Fruit fly (Drosophila melanogaster) whole organism, embryonic: ENCODE measurements around the gene CG3014.

ENCODE experiments used
- Atf-2 ChIP-seq: fragments of 200-800 bp; sonication (Bioruptor generic); optimal IDR thresholded peaks from 2 replicates; lab custom pipeline; 2016; ENCODE audit warnings: missing biosample characterization, missing genetic modification characterization
- Atf6 ChIP-seq: fragments of 200-800 bp; sonication (Bioruptor generic); IDR thresholded peaks from 2 replicates; pipeline ENCODE4 v1.3.6; 2022; ENCODE audit warnings: missing biosample characterization, missing genetic modification characterization
- Awh ChIP-seq: fragments of 200-800 bp; sonication (Bioruptor generic); IDR thresholded peaks from 2 replicates; pipeline ENCODE4, ENCODE4 v1.3.6; 2022; ENCODE audit warnings: missing biosample characterization, missing genetic modification characterization
- CG10274 ChIP-seq: fragments of 200-800 bp; sonication (Bioruptor generic); optimal IDR thresholded peaks from 3 replicates; lab custom pipeline; 2017; ENCODE audit warnings: missing biosample characterization, mild to moderate bottlenecking, missing genetic modification characterization
- CG12236 ChIP-seq: fragments of 200-800 bp; sonication (Bioruptor generic); optimal IDR thresholded peaks from 2 replicates; lab custom pipeline; 2016; ENCODE audit warnings: missing biosample characterization, missing genetic modification characterization
- CG12769 ChIP-seq: fragments of 200-800 bp; sonication (Bioruptor generic); optimal IDR thresholded peaks from 2 replicates; lab custom pipeline; 2019; ENCODE audit warnings: missing biosample characterization, mild to moderate bottlenecking, missing genetic modification characterization, moderate library complexity
- CG14014 ChIP-seq: fragments of 200-800 bp; sonication (Bioruptor generic); IDR thresholded peaks from 2 replicates; pipeline ENCODE4 v1.3.6; 2022; ENCODE audit warnings: missing biosample characterization, missing genetic modification characterization
- CG1529 ChIP-seq: fragments of 200-800 bp; sonication (Bioruptor generic); optimal IDR thresholded peaks from 3 replicates; lab custom pipeline; 2018; ENCODE audit warnings: missing biosample characterization, missing genetic modification characterization
- CG15601 ChIP-seq: fragments of 200-800 bp; sonication (Bioruptor generic); optimal IDR thresholded peaks from 3 replicates; lab custom pipeline; 2019; ENCODE audit warnings: missing biosample characterization, mild to moderate bottlenecking, missing genetic modification characterization, moderate library complexity
- CG16813 ChIP-seq: fragments of 200-800 bp; sonication (Bioruptor generic); IDR thresholded peaks from 3 replicates; pipeline ENCODE4 v1.3.6; 2022; ENCODE audit warnings: missing biosample characterization, missing genetic modification characterization; ENCODE audit not compliant: partially characterized antibody
- CG17385 ChIP-seq: fragments of 200-800 bp; sonication (Bioruptor generic); optimal IDR thresholded peaks from 3 replicates; lab custom pipeline; 2018; ENCODE audit warnings: missing biosample characterization, mild to moderate bottlenecking, missing genetic modification characterization
- CG1792 ChIP-seq: fragments of 200-800 bp; sonication (Bioruptor generic); optimal IDR thresholded peaks from 2 replicates; lab custom pipeline; 2016; ENCODE audit warnings: missing biosample characterization, missing genetic modification characterization
- CG1832 ChIP-seq: fragments of 200-800 bp; sonication (Bioruptor generic); optimal IDR thresholded peaks from 2 replicates; lab custom pipeline; 2017; ENCODE audit warnings: missing biosample characterization, mild to moderate bottlenecking, missing genetic modification characterization, inconsistent platforms
- CG32767 ChIP-seq: fragments of 200-800 bp; sonication (Bioruptor generic); IDR thresholded peaks from 2 replicates; pipeline ENCODE4 v1.3.6; 2022; ENCODE audit warnings: missing biosample characterization, missing genetic modification characterization
- CG3281 ChIP-seq: fragments of 200-800 bp; sonication (Bioruptor generic); optimal IDR thresholded peaks from 3 replicates; lab custom pipeline; 2017; ENCODE audit warnings: missing biosample characterization, mild to moderate bottlenecking, missing genetic modification characterization
- CG34422 ChIP-seq: fragments of 200-800 bp; sonication (Bioruptor generic); IDR thresholded peaks from 3 replicates; pipeline ENCODE4 v1.3.6; 2022; ENCODE audit warnings: missing biosample characterization, missing genetic modification characterization
- CG3726 ChIP-seq: fragments of 200-800 bp; sonication (Bioruptor generic); IDR thresholded peaks from 3 replicates; pipeline ENCODE4, ENCODE4 v1.3.6; 2022; ENCODE audit warnings: missing biosample characterization, missing genetic modification characterization
- CG6854 ChIP-seq: fragments of 200-800 bp; sonication (Bioruptor generic); optimal IDR thresholded peaks from 3 replicates; lab custom pipeline; 2017; ENCODE audit warnings: missing biosample characterization, mild to moderate bottlenecking, missing genetic modification characterization
- CG8388 ChIP-seq: fragments of 200-800 bp; sonication (Bioruptor generic); optimal IDR thresholded peaks from 2 replicates; lab custom pipeline; 2019; ENCODE audit warnings: missing biosample characterization, mild to moderate bottlenecking, missing genetic modification characterization, moderate library complexity
- CG9215 ChIP-seq: fragments of 200-800 bp; sonication (Bioruptor generic); IDR thresholded peaks from 2 replicates; pipeline ENCODE4 v1.3.6; 2022; ENCODE audit warnings: missing biosample characterization, missing genetic modification characterization
- CG9817 ChIP-seq: fragments of 200-800 bp; sonication (Bioruptor generic); optimal IDR thresholded peaks from 2 replicates; lab custom pipeline; 2018; ENCODE audit warnings: missing biosample characterization, mild to moderate bottlenecking, missing genetic modification characterization, moderate library complexity
- Camta ChIP-seq: fragments of 200-800 bp; sonication (Bioruptor generic); optimal IDR thresholded peaks from 2 replicates; lab custom pipeline; 2016; ENCODE audit warnings: missing biosample characterization, missing genetic modification characterization
- CrebB ChIP-seq: fragments of 200-800 bp; sonication (Bioruptor generic); optimal IDR thresholded peaks from 3 replicates; lab custom pipeline; 2018; ENCODE audit warnings: missing biosample characterization, mild to moderate bottlenecking, missing genetic modification characterization
- Dll ChIP-seq: fragments of 200-800 bp; sonication (Bioruptor generic); IDR thresholded peaks from 4 replicates; pipeline ENCODE4 v1.3.6; 2022; ENCODE audit warnings: missing biosample characterization, missing genetic modification characterization; ENCODE audit not compliant: partially characterized antibody
- Ets65A ChIP-seq: fragments of 200-800 bp; sonication (Bioruptor generic); peaks from one replicate; lab custom pipeline; 2016; ENCODE audit warnings: missing biosample characterization, missing genetic modification characterization
- Gsc ChIP-seq: fragments of 200-800 bp; sonication (Bioruptor generic); IDR thresholded peaks from 2 replicates; pipeline ENCODE4 v1.3.6; 2022; ENCODE audit warnings: missing biosample characterization, missing genetic modification characterization
- Hsf ChIP-seq: fragments of 200-800 bp; sonication (Bioruptor generic); optimal IDR thresholded peaks from 3 replicates; lab custom pipeline; 2016; ENCODE audit warnings: missing biosample characterization, missing genetic modification characterization
- Lim3 ChIP-seq: fragments of 200-800 bp; sonication (Bioruptor generic); IDR thresholded peaks from 2 replicates; pipeline ENCODE4 v1.3.6; 2022; ENCODE audit warnings: missing biosample characterization, missing genetic modification characterization
- Side ChIP-seq: fragments of 200-800 bp; sonication (Bioruptor generic); optimal IDR thresholded peaks from 2 replicates; lab custom pipeline; 2016; ENCODE audit warnings: missing biosample characterization, missing genetic modification characterization
- Sry-δ ChIP-seq: fragments of 200-800 bp; sonication (Bioruptor generic); optimal IDR thresholded peaks from 2 replicates; lab custom pipeline; 2016; ENCODE audit warnings: missing biosample characterization, missing genetic modification characterization
- Taf1 ChIP-seq: fragments of 200-800 bp; sonication (Bioruptor generic); IDR thresholded peaks from 2 replicates; pipeline ENCODE4 v1.3.6; 2022; ENCODE audit warnings: missing biosample characterization, missing genetic modification characterization
- Tbp ChIP-seq: fragments of >200 bp; optimal IDR thresholded peaks from 2 replicates; lab custom pipeline; 2018; ENCODE audit warnings: missing biosample characterization, missing genetic modification characterization
- Vsx1 ChIP-seq: fragments of 200-800 bp; sonication (Bioruptor generic); optimal IDR thresholded peaks from 2 replicates; lab custom pipeline; 2017; ENCODE audit warnings: missing biosample characterization, mild to moderate bottlenecking, missing genetic modification characterization, missing genetic modification reagents
- cato ChIP-seq: fragments of 200-800 bp; sonication (Bioruptor generic); optimal IDR thresholded peaks from 2 replicates; lab custom pipeline; 2016; ENCODE audit warnings: missing biosample characterization, missing genetic modification characterization, borderline replicate concordance
- cg ChIP-seq: fragments of 200-800 bp; sonication (Bioruptor generic); optimal IDR thresholded peaks from 3 replicates; lab custom pipeline; 2019; ENCODE audit warnings: missing biosample characterization, mild to moderate bottlenecking, missing genetic modification characterization, moderate library complexity
- chif ChIP-seq, 2 experiments: fragments of 200-800 bp; sonication (Bioruptor generic); optimal IDR thresholded peaks; 3 replicates each; lab custom pipeline; 2016; ENCODE audit warnings: missing biosample characterization in 2 of 2, missing genetic modification characterization in 2 of 2
- chinmo ChIP-seq: fragments of 200-800 bp; sonication (Bioruptor generic); IDR thresholded peaks from 4 replicates; pipeline ENCODE4 v1.3.6; 2022; ENCODE audit warnings: missing biosample characterization, missing genetic modification characterization; ENCODE audit not compliant: partially characterized antibody
- dati ChIP-seq: fragments of 200-800 bp; sonication (Bioruptor generic); IDR thresholded peaks from 2 replicates; pipeline ENCODE4 v1.3.6; 2022; ENCODE audit warnings: missing biosample characterization, missing genetic modification characterization
- fd96Cb ChIP-seq: fragments of 200-800 bp; sonication (Bioruptor generic); optimal IDR thresholded peaks from 2 replicates; lab custom pipeline; 2018; ENCODE audit warnings: missing biosample characterization, mild to moderate bottlenecking, missing genetic modification characterization, moderate library complexity
- gsb-n ChIP-seq: fragments of 200-800 bp; sonication (Bioruptor generic); optimal IDR thresholded peaks from 3 replicates; lab custom pipeline; 2018; ENCODE audit warnings: missing biosample characterization, mild to moderate bottlenecking, missing genetic modification characterization
- h ChIP-seq: fragments of >200 bp; optimal IDR thresholded peaks from 2 replicates; lab custom pipeline; 2017
- inv ChIP-seq: fragments of 200-800 bp; sonication (Bioruptor generic); IDR thresholded peaks from 2 replicates; pipeline ENCODE4 v1.3.6; 2022; ENCODE audit warnings: missing biosample characterization, missing genetic modification characterization; ENCODE audit not compliant: partially characterized antibody
- pros ChIP-seq: fragments of 200-800 bp; sonication (Bioruptor generic); optimal IDR thresholded peaks from 3 replicates; lab custom pipeline; 2019; ENCODE audit warnings: missing biosample characterization, mild to moderate bottlenecking, missing genetic modification characterization, moderate library complexity
- rib ChIP-seq: fragments of 200-800 bp; sonication (Bioruptor generic); IDR thresholded peaks from 2 replicates; pipeline ENCODE4 v1.3.6; 2022; ENCODE audit warnings: missing biosample characterization, missing genetic modification characterization
- run ChIP-seq: fragments of 200-800 bp; sonication (Bioruptor generic); optimal IDR thresholded peaks from 3 replicates; lab custom pipeline; 2018; ENCODE audit warnings: missing biosample characterization, mild to moderate bottlenecking, missing genetic modification characterization
- sc ChIP-seq, 3 experiments: fragments of >200 bp in 2 of 3; fragments of 200-800 bp in 1 of 3; sonication (Bioruptor generic) in 1 of 3; optimal IDR thresholded peaks; 2 replicates in 2 of 3; 3 replicates in 1 of 3; lab custom pipeline; 2017; ENCODE audit warnings: mild to moderate bottlenecking in 1 of 3, missing biosample characterization in 1 of 3, missing genetic modification characterization in 1 of 3, missing genetic modification reagents in 1 of 3
- wor ChIP-seq: fragments of 200-800 bp; sonication (Bioruptor generic); IDR thresholded peaks from 2 replicates; pipeline ENCODE4 v1.3.6; 2022; ENCODE audit warnings: missing biosample characterization, missing genetic modification characterization
- zfh1 ChIP-seq: fragments of 200-800 bp; sonication (Bioruptor generic); IDR thresholded peaks from 3 replicates; pipeline ENCODE4 v1.3.6; 2022; ENCODE audit warnings: missing biosample characterization, missing genetic modification characterization

The CG3014 gene

DNA sequence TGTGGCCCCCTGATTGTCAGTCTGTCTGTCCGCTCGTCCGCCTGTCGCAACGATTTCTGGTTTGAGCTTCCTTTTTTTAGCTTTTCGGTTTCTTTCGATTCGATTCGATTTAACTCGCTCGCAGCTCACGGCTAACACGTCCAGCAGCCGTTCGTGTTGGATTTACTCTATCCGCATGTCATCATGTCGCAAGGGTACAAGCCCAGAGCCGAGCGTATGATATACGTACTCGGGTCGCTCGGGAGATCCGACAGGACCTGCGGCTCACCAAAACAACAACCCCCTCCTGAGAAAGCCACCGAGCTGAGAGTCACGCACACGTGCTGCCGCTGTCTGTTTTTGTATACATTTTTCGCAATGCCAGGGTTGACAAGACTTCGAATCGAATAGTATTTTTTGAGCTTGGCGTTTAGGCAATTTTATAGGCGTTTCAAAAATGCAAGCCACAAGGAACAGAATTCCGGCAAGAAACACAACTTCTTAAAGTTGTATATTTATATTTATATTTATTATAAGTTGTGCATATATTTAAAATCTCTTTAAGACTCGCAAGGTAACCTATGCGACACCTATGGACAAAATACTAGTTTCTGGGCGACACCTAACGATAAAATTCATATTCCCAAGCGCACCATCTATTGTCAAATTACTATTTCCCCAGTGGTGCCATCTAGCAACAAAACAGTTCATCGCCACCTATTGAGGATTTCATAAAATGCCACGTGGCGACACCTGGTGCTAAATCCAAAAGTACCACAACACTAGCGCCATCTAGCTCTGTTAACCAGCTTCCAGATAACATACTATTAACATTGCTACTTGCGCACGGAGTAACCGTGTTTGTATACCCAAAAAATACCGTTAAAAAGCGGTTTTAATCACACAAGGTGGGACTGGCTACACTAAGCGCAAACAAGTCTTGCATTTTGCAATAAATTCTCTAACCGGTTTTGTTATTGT, 7.3 kb upstream of the CG3014 start, which contains the start of the genes CG2993 and sgll (continued):
- TF ChIP-seq CG17385 (GFP tag; lab: Kevin White, UChicago), result peak; percentile 70
- no peak for TF ChIP-seq pros (GFP tag; lab: Kevin White, UChicago)
- TF ChIP-seq CG9215 (GFP tag; lab: Robert Waterston, UW), result peak; percentile 86
- TF ChIP-seq CG12769 (tag; lab: Kevin White, UChicago), result peak; percentile 89
- peak; percentile 75 for TF ChIP-seq dati
- TF ChIP-seq Atf-2 (GFP tag; lab: Kevin White, UChicago), result peak; percentile 95
- peak; percentile 90 to 97 for TF ChIP-seq chif (GFP tag; optimal IDR thresholded peaks at IDR 0.05; lab: Kevin White, UChicago)
- TF ChIP-seq CG32767 (GFP tag; lab: Robert Waterston, UW), result no peak; the same call in 1 of the 2 replicates
- TF ChIP-seq wor (GFP tag; lab: Robert Waterston, UW), result peak; percentile 83
- peak; percentile 81 for TF ChIP-seq Gsc (GFP tag; lab: Robert Waterston, UW)
- no peak for TF ChIP-seq sc (optimal IDR thresholded peaks at IDR 0.05; lab: Kevin White, UChicago)
- TF ChIP-seq sc (GFP tag; optimal IDR thresholded peaks at IDR 0.05; lab: Kevin White, UChicago), result peak; percentile 85
- peak; percentile 69 for TF ChIP-seq Lim3 (GFP tag; lab: Robert Waterston, UW)
- TF ChIP-seq Atf6 (GFP tag; lab: Robert Waterston, UW), result peak; percentile 54; the same call in 1 of the 2 replicates
- TF ChIP-seq Ets65A (GFP tag; lab: Kevin White, UChicago), result peak; percentile 99
- TF ChIP-seq CG9817 (tag; lab: Kevin White, UChicago), result peak; percentile 94
- peak; percentile 66 for TF ChIP-seq Sry-δ
- no peak; the same call in 1 of the 2 replicates for TF ChIP-seq inv (GFP tag; lab: Robert Waterston, UW)
- TF ChIP-seq cg, result no peak
- TF ChIP-seq Taf1 (GFP tag; lab: Robert Waterston, UW), result peak; percentile 89
- peak; percentile 87; the same call in 2 of the 4 replicates for TF ChIP-seq chinmo (GFP tag; lab: Robert Waterston, UW)
- TF ChIP-seq Hsf (GFP tag; lab: Kevin White, UChicago), result peak; percentile 97
- TF ChIP-seq zfh1 (GFP tag; lab: Robert Waterston, UW), result peak; percentile 97
- no peak; the same call in 1 of the 2 replicates for TF ChIP-seq rib (GFP tag; lab: Robert Waterston, UW)
- no peak for TF ChIP-seq CG1832 (GFP tag; lab: Kevin White, UChicago)
- TF ChIP-seq fd96Cb (tag; lab: Kevin White, UChicago), result peak; percentile 85
- TF ChIP-seq CG3726, result peak; percentile 88; the same call in 2 of the 3 replicates
- peak; percentile 38 for TF ChIP-seq CG6854 (GFP tag; lab: Kevin White, UChicago)
- TF ChIP-seq Dll (GFP tag; lab: Robert Waterston, UW), result no peak
- TF ChIP-seq gsb-n (tag; lab: Kevin White, UChicago), result peak; percentile 70
- peak; percentile 63 for TF ChIP-seq CG1529
- TF ChIP-seq Vsx1 (GFP tag; lab: Kevin White, UChicago), result no peak
- TF ChIP-seq CG1792 (GFP tag; lab: Kevin White, UChicago), result peak; percentile 84
- TF ChIP-seq Awh (GFP tag; lab: Robert Waterston, UW), result peak; percentile 92
- peak; percentile 91 for TF ChIP-seq Camta (GFP tag; lab: Kevin White, UChicago)
- TF ChIP-seq h (lab: Kevin White, UChicago), result no peak
- TF ChIP-seq CG15601 (tag; lab: Kevin White, UChicago), result no peak
- no peak for TF ChIP-seq CG16813 (GFP tag; lab: Robert Waterston, UW)
- peak; percentile 49 for TF ChIP-seq CrebB (tag; lab: Kevin White, UChicago)
- peak; percentile 39 for TF ChIP-seq CG8388 (GFP tag; lab: Kevin White, UChicago)
- no peak for TF ChIP-seq run (tag; lab: Kevin White, UChicago)
- TF ChIP-seq CG34422, result peak; percentile 93
- peak; percentile 69 for TF ChIP-seq CG10274 (GFP tag; lab: Kevin White, UChicago)
- TF ChIP-seq cato, result peak; percentile 84
- TF ChIP-seq CG12236 (GFP tag; lab: Kevin White, UChicago), result peak; percentile 83
- peak; percentile 57 for TF ChIP-seq CG3281 (GFP tag; lab: Kevin White, UChicago)
- TF ChIP-seq Tbp, result no peak
- TF ChIP-seq CG14014, result peak; percentile 87
- peak; percentile 93 for TF ChIP-seq Side (GFP tag; lab: Kevin White, UChicago)
